Worm (Caenorhabditis elegans) whole organism, L1 larva: Measurements from ENCODE around the gene syf-3.

Experiments used
- C04F5.9 ChIP-seq: sonication (generic microtip); optimal IDR thresholded peaks from 2 replicates; lab custom pipeline; 2016; ENCODE audit warnings: missing genetic modification characterization, missing compliant biosample characterization
- Y116A8C.19 ChIP-seq: sonication (generic microtip); optimal IDR thresholded peaks from 2 replicates; lab custom pipeline; 2016; ENCODE audit warnings: missing compliant biosample characterization, missing genetic modification characterization, borderline replicate concordance
- aha-1 ChIP-seq: fragments of 150-350 bp; optimal IDR thresholded peaks from 2 replicates; lab custom pipeline; 2014; ENCODE audit warnings: missing biosample characterization, missing genetic modification characterization
- alr-1 ChIP-seq: fragments of 200-800 bp; sonication (Bioruptor generic); optimal IDR thresholded peaks from 2 replicates; lab custom pipeline; 2018; ENCODE audit warnings: borderline replicate concordance, mild to moderate bottlenecking, missing genetic modification characterization, missing compliant biosample characterization
- blmp-1 ChIP-seq: fragments of 150-350 bp; optimal IDR thresholded peaks from 2 replicates; lab custom pipeline; 2014; ENCODE audit warnings: missing biosample characterization, missing genetic modification characterization
- ceh-82 ChIP-seq, 3 experiments: fragments of 150-350 bp in 1 of 3; sonication (generic microtip) in 2 of 3; optimal IDR thresholded peaks; 2 replicates each; lab custom pipeline; 2014 to 2017; ENCODE audit warnings: missing biosample characterization in 3 of 3, missing genetic modification characterization in 3 of 3
- ces-1 ChIP-seq: fragments of 150-350 bp; optimal IDR thresholded peaks from 2 replicates; lab custom pipeline; 2014; ENCODE audit warnings: missing biosample characterization, missing genetic modification reagents, missing genetic modification characterization
- efl-1 ChIP-seq, 4 experiments: fragments of 150-350 bp; optimal IDR thresholded peaks in 3 of 4; peaks in 1 of 4; 1 replicate in 1 of 4; 2 replicates in 3 of 4; lab custom pipeline; 2014; ENCODE audit warnings: missing biosample characterization in 2 of 4, missing genetic modification characterization in 2 of 4, missing genetic modification reagents in 2 of 4
- efl-3 ChIP-seq: fragments of 200-800 bp; sonication (Bioruptor generic); optimal IDR thresholded peaks from 2 replicates; lab custom pipeline; 2018; ENCODE audit warnings: mild to moderate bottlenecking, missing genetic modification characterization, missing compliant biosample characterization
- fkh-10 ChIP-seq: sonication (generic microtip); optimal IDR thresholded peaks from 2 replicates; lab custom pipeline; 2017; ENCODE audit warnings: missing biosample characterization, missing genetic modification reagents, missing genetic modification characterization
- fkh-8 ChIP-seq: sonication (generic microtip); optimal IDR thresholded peaks from 2 replicates; lab custom pipeline; 2016; ENCODE audit warnings: mild to moderate bottlenecking, missing genetic modification characterization, missing compliant biosample characterization
- fos-1 ChIP-seq: fragments of 150-350 bp; optimal IDR thresholded peaks from 2 replicates; lab custom pipeline; 2014; ENCODE audit warnings: missing biosample characterization, missing genetic modification characterization
- grh-1 ChIP-seq: fragments of 200-800 bp; sonication (Bioruptor generic); IDR thresholded peaks from 2 replicates; pipeline ENCODE4 v1.3.6; 2022; ENCODE audit warnings: missing genetic modification reagents, missing genetic modification characterization, missing compliant biosample characterization
- hlh-17 ChIP-seq: fragments of 200-800 bp; sonication (Bioruptor generic); optimal IDR thresholded peaks from 2 replicates; lab custom pipeline; 2018; ENCODE audit warnings: missing genetic modification characterization, mild to moderate bottlenecking, missing compliant biosample characterization, moderate library complexity, borderline replicate concordance
- hpl-2 ChIP-seq: fragments of 150-350 bp; optimal IDR thresholded peaks from 2 replicates; lab custom pipeline; 2014; ENCODE audit warnings: missing biosample characterization, missing genetic modification reagents, missing genetic modification characterization
- lin-14 ChIP-seq: fragments of 200-800 bp; sonication (Bioruptor generic); optimal IDR thresholded peaks from 2 replicates; lab custom pipeline; 2018; ENCODE audit warnings: mild to moderate bottlenecking, missing genetic modification characterization, moderate library complexity, missing compliant biosample characterization
- lin-39 ChIP-seq: fragments of 150-350 bp; optimal IDR thresholded peaks from 2 replicates; lab custom pipeline; 2014; ENCODE audit warnings: missing biosample characterization, missing genetic modification reagents, missing genetic modification characterization
- lir-3 ChIP-seq: sonication (generic microtip); optimal IDR thresholded peaks from 2 replicates; lab custom pipeline; 2016; ENCODE audit warnings: mild to moderate bottlenecking, missing genetic modification characterization, moderate library complexity, missing compliant biosample characterization; ENCODE audit not compliant: poor library complexity
- mab-9 ChIP-seq: fragments of 200-800 bp; sonication (Bioruptor generic); IDR thresholded peaks from 2 replicates; pipeline ENCODE4 v1.3.6; 2022; ENCODE audit warnings: missing genetic modification reagents, missing genetic modification characterization, missing compliant biosample characterization
- mdl-1 ChIP-seq, 2 experiments: fragments of 150-350 bp; optimal IDR thresholded peaks; 2 replicates each; lab custom pipeline; 2014 to 2017; ENCODE audit warnings: missing biosample characterization in 2 of 2, missing genetic modification characterization in 2 of 2, inconsistent platforms in 1 of 2
- nhr-19 ChIP-seq: fragments of 200-800 bp; sonication (Bioruptor generic); conservative IDR thresholded peaks from 2 replicates; pipeline ENCODE4 v1.3.6; 2022; ENCODE audit warnings: missing genetic modification characterization, missing compliant biosample characterization
- nhr-28 ChIP-seq: fragments of 150-350 bp; optimal IDR thresholded peaks from 2 replicates; lab custom pipeline; 2014; ENCODE audit warnings: missing biosample characterization, missing genetic modification characterization
- nhr-47 ChIP-seq: sonication (generic microtip); optimal IDR thresholded peaks from 2 replicates; lab custom pipeline; 2016; ENCODE audit warnings: mild to moderate bottlenecking, missing genetic modification characterization, moderate library complexity, missing compliant biosample characterization
- nhr-71 ChIP-seq: sonication (generic microtip); optimal IDR thresholded peaks from 2 replicates; lab custom pipeline; 2016; ENCODE audit warnings: mild to moderate bottlenecking, missing genetic modification characterization, moderate library complexity, missing compliant biosample characterization
- nhr-77 ChIP-seq: fragments of 150-350 bp; optimal IDR thresholded peaks from 2 replicates; lab custom pipeline; 2014; ENCODE audit warnings: missing biosample characterization, missing genetic modification characterization
- nhr-84 ChIP-seq: sonication (generic microtip); optimal IDR thresholded peaks from 2 replicates; lab custom pipeline; 2017; ENCODE audit warnings: missing biosample characterization, missing genetic modification characterization
- nhr-85 ChIP-seq: sonication (generic microtip); peaks from one replicate; lab custom pipeline; 2016; ENCODE audit warnings: missing genetic modification characterization, inconsistent platforms, missing compliant biosample characterization
- pqm-1 ChIP-seq: sonication (generic microtip); optimal IDR thresholded peaks from 3 replicates; lab custom pipeline; 2017; ENCODE audit warnings: missing biosample characterization, missing genetic modification characterization
- rnt-1 ChIP-seq: sonication (generic microtip); optimal IDR thresholded peaks from 2 replicates; lab custom pipeline; 2016; ENCODE audit warnings: mild to moderate bottlenecking, missing genetic modification characterization, moderate library complexity, missing compliant biosample characterization
- snpc-4 ChIP-seq: fragments of 150-350 bp; optimal IDR thresholded peaks from 2 replicates; lab custom pipeline; 2014; ENCODE audit warnings: missing biosample characterization, missing genetic modification characterization
- swsn-7 ChIP-seq: sonication (generic microtip); optimal IDR thresholded peaks from 2 replicates; lab custom pipeline; 2016; ENCODE audit warnings: missing genetic modification characterization, missing compliant biosample characterization
- tbx-2 ChIP-seq: sonication (generic microtip); optimal IDR thresholded peaks from 2 replicates; lab custom pipeline; 2016; ENCODE audit warnings: missing genetic modification characterization, missing compliant biosample characterization
- unc-130 ChIP-seq: fragments of 150-350 bp; optimal IDR thresholded peaks from 2 replicates; lab custom pipeline; 2017; ENCODE audit warnings: missing biosample characterization, missing genetic modification characterization, inconsistent platforms
- unc-30 ChIP-seq: sonication (generic microtip); optimal IDR thresholded peaks from 2 replicates; lab custom pipeline; 2017; ENCODE audit warnings: missing biosample characterization, missing genetic modification characterization
- unc-62 ChIP-seq: fragments of 150-350 bp; optimal IDR thresholded peaks from 2 replicates; lab custom pipeline; 2014; ENCODE audit warnings: missing biosample characterization, missing genetic modification reagents, missing genetic modification characterization
- unc-98 ChIP-seq: fragments of 200-800 bp; sonication (Bioruptor generic); IDR thresholded peaks from 2 replicates; pipeline ENCODE4 v1.3.6; 2022; ENCODE audit warnings: missing genetic modification characterization, missing compliant biosample characterization
- vab-15 ChIP-seq: sonication (generic microtip); optimal IDR thresholded peaks from 2 replicates; lab custom pipeline; 2017; ENCODE audit warnings: missing genotype, mild to moderate bottlenecking, missing genetic modification characterization, missing compliant biosample characterization
- zip-4 ChIP-seq: fragments of 200-800 bp; sonication (Bioruptor generic); optimal IDR thresholded peaks from 2 replicates; lab custom pipeline; 2018; ENCODE audit warnings: mild to moderate bottlenecking, missing genetic modification characterization, moderate library complexity, missing compliant biosample characterization

syf-3 gene

ce11 chrV:5954747-5955146 lies 14.9 kb downstream of the syf-3 start, which contains the start of gene M03F8.6:
Gene M03F8.6, minus strand, starts transcription at chrV:5954847.
- TF ChIP-seq C04F5.9 (tag; lab: Kevin White, UChicago) (no peak), lin-14 (GFP tag; lab: Kevin White, UChicago) (no peak), unc-98 (GFP tag; lab: Robert Waterston, UW) (no peak), mdl-1 (tag; optimal IDR thresholded peaks at IDR 0.05; lab: Kevin White, UChicago) (no peak), zip-4 (GFP tag; lab: Kevin White, UChicago) (no peak), unc-62 (GFP tag; lab: Kevin White, UChicago) (no peak), vab-15 (tag; lab: Kevin White, UChicago) (no peak), aha-1 (no peak), ceh-82 (tag; optimal IDR thresholded peaks at IDR 0.05; lab: Kevin White, UChicago) (no peak), mab-9 (no peak), nhr-28 (no peak), fkh-8 (tag; lab: Kevin White, UChicago) (no peak), swsn-7 (tag; lab: Kevin White, UChicago) (no peak), lin-39 (tag; lab: Kevin White, UChicago) (no peak)

ce11 chrV:5955627-5956026 lies 15.8 kb downstream of the syf-3 start:
- TF ChIP-seq nhr-28 (no peak), efl-3 (GFP tag; lab: Kevin White, UChicago) (no peak), efl-1 (optimal IDR thresholded peaks at IDR 0.05; lab: Kevin White, UChicago) (no peak), efl-1 (GFP tag; optimal IDR thresholded peaks at IDR 0.05 in 1 of 2; lab: Kevin White, UChicago) (peak in 1 of 2 experiments; percentile 39), ces-1 (GFP tag; lab: Kevin White, UChicago) (no peak), nhr-19 (GFP tag; lab: Robert Waterston, UW) (no peak), Y116A8C.19 (no peak), grh-1 (no peak), fkh-10 (GFP tag; lab: Kevin White, UChicago) (no peak), pqm-1 (tag; lab: Kevin White, UChicago) (no peak), lin-14 (GFP tag; lab: Kevin White, UChicago) (peak; percentile 47), mab-9 (no peak), unc-130 (tag; lab: Kevin White, UChicago) (no peak), blmp-1 (tag; lab: Kevin White, UChicago) (peak; percentile 8)

- TF ChIP-seq tbx-2 (tag; lab: Kevin White, UChicago) (no peak), rnt-1 (tag; lab: Kevin White, UChicago) (no peak), fos-1 (no peak), nhr-85 (no peak), nhr-47 (tag; lab: Kevin White, UChicago) (peak; percentile 21), fkh-10 (GFP tag; lab: Kevin White, UChicago) (peak; percentile 73), grh-1 (no peak), nhr-71 (tag; lab: Kevin White, UChicago) (peak; percentile 0), snpc-4 (tag; lab: Kevin White, UChicago) (no peak), lin-14 (GFP tag; lab: Kevin White, UChicago) (peak; percentile 81), nhr-77 (no peak), lir-3 (tag; lab: Kevin White, UChicago) (no peak), efl-1 (optimal IDR thresholded peaks at IDR 0.05; lab: Kevin White, UChicago) (no peak), efl-1 (GFP tag; optimal IDR thresholded peaks at IDR 0.05 in 1 of 2; lab: Kevin White, UChicago) (no peak), alr-1 (no peak), ces-1 (GFP tag; lab: Kevin White, UChicago) (no peak), nhr-84 (tag; lab: Kevin White, UChicago) (no peak), hlh-17 (GFP tag; lab: Kevin White, UChicago) (no peak), hpl-2 (GFP tag; lab: Kevin White, UChicago) (no peak), unc-30 (no peak)
These were observed 21.7 kb downstream of the syf-3 start, which contains the start of gene mcp-1 for ce11 chrV:5961516-5961915. Gene mcp-1, plus strand, starts transcription at chrV:5961807.
